Worm (Caenorhabditis elegans): Measurements from ENCODE around the gene add-1.

Gene add-1

ce11 chrX:4895223-4895622 is 35.4 kb upstream of the add-1 start:
- TF ChIP-seq Y55F3AM.14 (GFP tag; optimal IDR thresholded peaks at IDR 0.05) (no peak), nhr-23 (tag; optimal IDR thresholded peaks at IDR 0.05) (no peak), F13H6.1 (tag; optimal IDR thresholded peaks at IDR 0.05) (peak; percentile 43), nhr-129 (tag; optimal IDR thresholded peaks at IDR 0.05) (peak; percentile 56), ceh-16 (tag; optimal IDR thresholded peaks at IDR 0.05) (no peak), sma-9 (GFP tag; optimal IDR thresholded peaks at IDR 0.05) (peak; percentile 3), sma-9 (tag; optimal IDR thresholded peaks at IDR 0.05) (no peak)

ce11 chrX:4893623-4894105 is 33.8 kb upstream of the add-1 start, which contains the start of gene T07F12.1:
Gene T07F12.1 (plus strand): TSS chrX:4894055.
- TF ChIP-seq nhr-23 (tag; optimal IDR thresholded peaks at IDR 0.05) (no peak), fos-1 (tag; optimal IDR thresholded peaks at IDR 0.05) (peak; percentile 24), nhr-25 (tag; optimal IDR thresholded peaks at IDR 0.05) (peak; percentile 58), mab-5 (tag; optimal IDR thresholded peaks at IDR 0.05) (no peak), lsy-2 (tag; optimal IDR thresholded peaks at IDR 0.05) (peak in 1 of 2 experiments; percentile 12), gmeb-1 (tag; optimal IDR thresholded peaks at IDR 0.05) (peak; percentile 32), sma-9 (GFP tag; optimal IDR thresholded peaks at IDR 0.05) (peak; percentile 19), sma-9 (tag; optimal IDR thresholded peaks at IDR 0.05) (no peak), sma-3 (GFP tag; optimal IDR thresholded peaks at IDR 0.05) (peak; percentile 38), blmp-1 (tag; optimal IDR thresholded peaks at IDR 0.05; ENCODE audit: insufficient read depth) (peak; percentile 72)

- TF ChIP-seq elt-3 (tag; optimal IDR thresholded peaks at IDR 0.05) = no peak
- no peak for TF ChIP-seq skn-1 (tag; optimal IDR thresholded peaks at IDR 0.05)
- TF ChIP-seq blmp-1 (tag; optimal IDR thresholded peaks at IDR 0.05; ENCODE audit: insufficient read depth) = no peak
- TF ChIP-seq nhr-129 (tag; optimal IDR thresholded peaks at IDR 0.05) = peak; percentile 20
- peak; percentile 10 for TF ChIP-seq gmeb-1 (tag; optimal IDR thresholded peaks at IDR 0.05)
- no peak for TF ChIP-seq unc-39 (tag; optimal IDR thresholded peaks at IDR 0.05)
- TF ChIP-seq crh-2 (tag; optimal IDR thresholded peaks at IDR 0.05) = peak; percentile 0
- TF ChIP-seq F13H6.1 (tag; optimal IDR thresholded peaks at IDR 0.05) = peak; percentile 3
- peak; percentile 39 for TF ChIP-seq sma-9 (GFP tag; optimal IDR thresholded peaks at IDR 0.05)
- no peak for TF ChIP-seq sma-9 (tag; optimal IDR thresholded peaks at IDR 0.05)
- TF ChIP-seq nhr-23 (tag; optimal IDR thresholded peaks at IDR 0.05) = no peak
- TF ChIP-seq lsy-2 (tag; optimal IDR thresholded peaks at IDR 0.05) = peak in 1 of 2 experiments; percentile 38
- no peak for TF ChIP-seq nhr-6 (tag; optimal IDR thresholded peaks at IDR 0.05)
- no peak for TF ChIP-seq Y55F3AM.14 (GFP tag; optimal IDR thresholded peaks at IDR 0.05)
- TF ChIP-seq mdl-1 (tag; optimal IDR thresholded peaks at IDR 0.05) = no peak
- TF ChIP-seq egl-27 (tag; optimal IDR thresholded peaks at IDR 0.05) = no peak
- TF ChIP-seq sem-4 (tag; optimal IDR thresholded peaks at IDR 0.05) = no peak
- TF ChIP-seq ceh-82 (tag; optimal IDR thresholded peaks at IDR 0.05) = no peak
- TF ChIP-seq peb-1 (tag; optimal IDR thresholded peaks at IDR 0.05) = no peak
- no peak for TF ChIP-seq nhr-237 (tag; optimal IDR thresholded peaks at IDR 0.05)
- TF ChIP-seq unc-62 (GFP tag; optimal IDR thresholded peaks at IDR 0.05) = no peak
- peak; percentile 4 for TF ChIP-seq ceh-16 (tag; optimal IDR thresholded peaks at IDR 0.05)
- no peak for TF ChIP-seq lin-11 (tag; optimal IDR thresholded peaks at IDR 0.05)
- TF ChIP-seq unc-55 (GFP tag; optimal IDR thresholded peaks at IDR 0.05) = peak; percentile 30
- TF ChIP-seq nhr-21 (tag; optimal IDR thresholded peaks at IDR 0.05) = no peak
- no peak for TF ChIP-seq nhr-12 (tag; optimal IDR thresholded peaks at IDR 0.05)
Observed at ce11 chrX:4890159-4890558, 30.3 kb upstream of the add-1 start, which contains the start of gene T07F12.2. Gene T07F12.2 (plus strand): TSS chrX:4890245.

ce11 chrX:4885651-4886050 is 25.8 kb upstream of the add-1 start, which contains the start of gene arrd-23:
Gene arrd-23 (plus strand): TSS chrX:4885951.
- no peak for TF ChIP-seq crh-2 (tag; optimal IDR thresholded peaks at IDR 0.05)
- TF ChIP-seq nhr-10 (tag; optimal IDR thresholded peaks at IDR 0.05) = no peak
- TF ChIP-seq nhr-11 (tag; optimal IDR thresholded peaks at IDR 0.05) = no peak
- TF ChIP-seq zag-1 (tag; optimal IDR thresholded peaks at IDR 0.05) = no peak
- TF ChIP-seq snpc-4 (tag; optimal IDR thresholded peaks at IDR 0.05) = no peak
- TF ChIP-seq egl-27 (tag; optimal IDR thresholded peaks at IDR 0.05) = no peak
- no peak for TF ChIP-seq dmd-4 (tag; optimal IDR thresholded peaks at IDR 0.05)
- no peak for TF ChIP-seq nhr-237 (tag; optimal IDR thresholded peaks at IDR 0.05)
- TF ChIP-seq elt-3 (tag; optimal IDR thresholded peaks at IDR 0.05) = no peak
- no peak for TF ChIP-seq Y55F3AM.14 (GFP tag; optimal IDR thresholded peaks at IDR 0.05)
- TF ChIP-seq nhr-129 (tag; optimal IDR thresholded peaks at IDR 0.05) = no peak
- no peak for TF ChIP-seq C34F6.9 (tag; optimal IDR thresholded peaks at IDR 0.05)

Measured in whole organism, L2 larva.